Worm (Caenorhabditis elegans) whole organism, L3 larva: Measurements from ENCODE around the gene srsx-26.

ENCODE experiments used
- R02D3.7 ChIP-seq: fragments of 150-350 bp; optimal IDR thresholded peaks from 2 replicates; lab custom pipeline; 2014; ENCODE audit warnings: missing biosample characterization, missing genetic modification characterization
- aly-2 ChIP-seq: fragments of 150-350 bp; optimal IDR thresholded peaks from 2 replicates; lab custom pipeline; 2014; ENCODE audit warnings: missing biosample characterization, missing genetic modification characterization
- ama-1 ChIP-seq: fragments of 150-350 bp; optimal IDR thresholded peaks from 2 replicates; lab custom pipeline; 2018
- ceh-16 ChIP-seq: sonication (generic microtip); optimal IDR thresholded peaks from 2 replicates; lab custom pipeline; 2017; ENCODE audit warnings: missing biosample characterization, missing genetic modification characterization
- ceh-28 ChIP-seq: fragments of 150-350 bp; optimal IDR thresholded peaks from 2 replicates; lab custom pipeline; 2014; ENCODE audit warnings: missing biosample characterization, missing genetic modification reagents, missing genetic modification characterization
- ceh-82 ChIP-seq: fragments of 150-350 bp; optimal IDR thresholded peaks from 2 replicates; lab custom pipeline; 2014; ENCODE audit warnings: missing biosample characterization, missing genetic modification characterization
- ceh-9 ChIP-seq: sonication (generic microtip); optimal IDR thresholded peaks from 2 replicates; lab custom pipeline; 2018; ENCODE audit warnings: missing biosample characterization, missing genetic modification characterization
- daf-12 ChIP-seq: fragments of 150-350 bp; optimal IDR thresholded peaks from 2 replicates; lab custom pipeline; 2014; ENCODE audit warnings: missing biosample characterization, missing genetic modification reagents, missing genetic modification characterization
- egl-27 ChIP-seq: sonication (generic microtip); optimal IDR thresholded peaks from 4 replicates; lab custom pipeline; 2017; ENCODE audit warnings: missing biosample characterization, missing genetic modification reagents, missing genetic modification characterization
- egl-5 ChIP-seq: fragments of 150-350 bp; optimal IDR thresholded peaks from 2 replicates; lab custom pipeline; 2017; ENCODE audit warnings: missing biosample characterization, missing genetic modification reagents, missing genetic modification characterization, inconsistent platforms
- elt-1 ChIP-seq: fragments of 150-350 bp; optimal IDR thresholded peaks from 2 replicates; lab custom pipeline; 2014; ENCODE audit warnings: missing biosample characterization, missing genetic modification characterization
- fkh-2 ChIP-seq: fragments of 150-350 bp; optimal IDR thresholded peaks from 2 replicates; lab custom pipeline; 2014; ENCODE audit warnings: missing biosample characterization, missing genetic modification reagents, missing genetic modification characterization
- hmg-11 ChIP-seq: sonication (generic microtip); optimal IDR thresholded peaks from 2 replicates; lab custom pipeline; 2016; ENCODE audit warnings: missing genetic modification characterization, missing compliant biosample characterization
- jun-1 ChIP-seq: fragments of 150-350 bp; optimal IDR thresholded peaks from 2 replicates; lab custom pipeline; 2014; ENCODE audit warnings: missing biosample characterization, missing genetic modification reagents, missing genetic modification characterization
- lin-15B ChIP-seq: fragments of 150-350 bp; optimal IDR thresholded peaks from 2 replicates; lab custom pipeline; 2014; ENCODE audit warnings: missing biosample characterization, missing genetic modification characterization
- lin-39 ChIP-seq: fragments of 150-350 bp; optimal IDR thresholded peaks from 2 replicates; lab custom pipeline; 2018; ENCODE audit warnings: missing biosample characterization, missing genetic modification reagents, missing genetic modification characterization
- lsy-12 ChIP-seq: sonication (generic microtip); optimal IDR thresholded peaks from 2 replicates; lab custom pipeline; 2016; ENCODE audit warnings: mild to moderate bottlenecking, missing genetic modification characterization, missing compliant biosample characterization
- mdl-1 ChIP-seq: fragments of 150-350 bp; optimal IDR thresholded peaks from 2 replicates; lab custom pipeline; 2014; ENCODE audit warnings: missing biosample characterization, missing genetic modification characterization
- mml-1 ChIP-seq: fragments of 150-350 bp; sonication (generic microtip); optimal IDR thresholded peaks from 3 replicates; lab custom pipeline; 2014; ENCODE audit warnings: missing biosample characterization, missing genetic modification characterization
- nfya-1 ChIP-seq: sonication (generic microtip); optimal IDR thresholded peaks from 2 replicates; lab custom pipeline; 2017; ENCODE audit warnings: missing genetic modification characterization, mild to moderate bottlenecking, missing compliant biosample characterization, antibody characterized with exemption, moderate library complexity; ENCODE audit not compliant: insufficient read depth
- nhr-23 ChIP-seq: fragments of 150-350 bp; optimal IDR thresholded peaks from 2 replicates; lab custom pipeline; 2014; ENCODE audit warnings: missing biosample characterization, missing genetic modification reagents, missing genetic modification characterization
- nhr-25 ChIP-seq: sonication (generic microtip); optimal IDR thresholded peaks from 2 replicates; lab custom pipeline; 2017; ENCODE audit warnings: missing biosample characterization, missing genetic modification characterization
- nhr-28 ChIP-seq: fragments of 150-350 bp; optimal IDR thresholded peaks from 2 replicates; lab custom pipeline; 2014; ENCODE audit warnings: missing biosample characterization, missing genetic modification characterization
- nhr-43 ChIP-seq: sonication (generic microtip); optimal IDR thresholded peaks from 2 replicates; lab custom pipeline; 2016; ENCODE audit warnings: mild to moderate bottlenecking, missing genetic modification characterization, missing compliant biosample characterization; ENCODE audit not compliant: poor library complexity, severe bottlenecking
- pha-4 ChIP-seq: fragments of 150-350 bp; optimal IDR thresholded peaks from 2 replicates; lab custom pipeline; 2014; ENCODE audit warnings: missing biosample characterization, missing genetic modification reagents, missing genetic modification characterization
- pqm-1 ChIP-seq: fragments of 150-350 bp; optimal IDR thresholded peaks from 2 replicates; lab custom pipeline; 2017; ENCODE audit warnings: missing biosample characterization, missing genetic modification characterization, inconsistent platforms
- snpc-4 ChIP-seq: fragments of 150-350 bp; optimal IDR thresholded peaks from 2 replicates; lab custom pipeline; 2014; ENCODE audit warnings: missing biosample characterization, missing genetic modification characterization
- tbx-2 ChIP-seq: sonication (generic microtip); optimal IDR thresholded peaks from 2 replicates; lab custom pipeline; 2016; ENCODE audit warnings: mild to moderate bottlenecking, missing genetic modification characterization, missing compliant biosample characterization
- zag-1 ChIP-seq: fragments of 150-350 bp; optimal IDR thresholded peaks from 2 replicates; lab custom pipeline; 2014; ENCODE audit warnings: missing biosample characterization, missing genetic modification characterization
- ztf-11 ChIP-seq: fragments of 150-350 bp; optimal IDR thresholded peaks from 2 replicates; lab custom pipeline; 2014; ENCODE audit warnings: missing biosample characterization, missing genetic modification characterization
- ztf-4 ChIP-seq: fragments of 150-350 bp; optimal IDR thresholded peaks from 2 replicates; lab custom pipeline; 2014; ENCODE audit warnings: missing biosample characterization, missing genetic modification characterization

srsx-26 gene

DNA sequence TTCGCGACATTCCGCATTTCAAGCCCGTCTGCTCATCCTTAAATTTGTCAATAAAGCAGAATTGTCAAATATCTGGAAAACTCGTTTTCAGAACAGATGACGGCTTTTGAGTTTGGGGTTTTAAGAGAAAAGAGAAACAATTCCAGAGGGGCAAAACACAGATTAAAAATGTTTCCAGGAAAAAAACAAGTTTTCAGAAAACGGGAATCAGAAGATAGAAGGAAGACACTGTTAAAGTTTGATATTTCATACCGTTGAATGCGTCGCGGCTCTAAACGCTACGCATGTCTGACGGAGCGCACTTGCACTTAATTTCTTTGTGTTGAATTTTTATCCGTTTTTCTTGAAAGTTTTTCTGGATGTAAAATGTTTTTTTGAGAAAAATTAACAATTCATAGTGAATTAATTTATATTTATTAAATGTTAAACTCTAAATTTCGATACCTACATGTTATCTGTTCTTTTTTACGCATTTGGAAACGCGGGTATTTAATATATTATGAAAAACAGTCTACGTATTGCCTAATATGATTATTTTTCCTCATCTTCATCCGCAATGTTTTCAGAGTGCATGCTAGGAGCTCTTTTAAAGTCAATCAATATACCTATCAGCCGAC is 14.3 kb upstream of the srsx-26 start, which contains the start of the genes C08B6.18, wdr-20 and C08B6.8:
Gene C08B6.18 (minus strand): TSS at position 51 of the 617 bp plus-strand sequence.
Gene wdr-20 (minus strand): TSS at position 82 of the 617 bp plus-strand sequence.
Gene C08B6.8 (plus strand): TSS at position 567 of the 617 bp plus-strand sequence.
- TF ChIP-seq egl-27 (no peak), nfya-1 (tag; lab: Kevin White, UChicago) (peak; percentile 52), ceh-9 (tag; lab: Kevin White, UChicago) (no peak), mml-1 (no peak), nhr-25 (tag; lab: Kevin White, UChicago) (peak; percentile 17), fkh-2 (no peak), nhr-43 (no peak), lin-15B (peak; percentile 84), ztf-4 (tag; lab: Kevin White, UChicago) (no peak), daf-12 (no peak), lsy-12 (tag; lab: Kevin White, UChicago) (no peak), pha-4 (tag; lab: Kevin White, UChicago) (peak; percentile 50), snpc-4 (tag; lab: Kevin White, UChicago) (peak; percentile 75), ceh-28 (tag; lab: Kevin White, UChicago) (no peak)

DNA sequence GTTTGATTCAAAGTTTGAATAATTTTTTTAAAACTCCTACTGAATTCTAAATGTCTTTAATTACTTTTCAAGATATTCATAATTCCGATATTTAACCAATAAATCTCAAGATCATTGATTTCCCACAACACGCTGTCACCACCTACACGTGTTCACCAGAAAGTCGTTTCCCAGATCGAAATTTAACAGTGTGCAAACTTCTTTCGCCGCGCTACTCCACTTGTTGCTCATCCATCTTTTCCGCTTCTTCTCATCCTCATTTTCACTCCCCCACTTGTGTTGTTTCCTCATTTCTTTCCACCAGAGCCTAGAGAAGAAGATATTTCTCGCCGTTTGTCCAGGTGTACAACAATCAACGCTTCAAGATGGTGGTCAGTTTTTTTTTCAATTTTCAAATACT is 2.8 kb upstream of the srsx-26 start, which contains the start of gene C51E3.9:
Gene C51E3.9 (plus strand): TSS at position 301 of the 400 bp plus-strand sequence.
- TF ChIP-seq jun-1 (no peak), ztf-4 (tag; lab: Kevin White, UChicago) (no peak), fkh-2 (no peak), mdl-1 (no peak), ztf-11 (tag; lab: Kevin White, UChicago) (no peak), lin-39 (tag; lab: Kevin White, UChicago) (peak; percentile 42), ceh-9 (tag; lab: Kevin White, UChicago) (no peak)

- TF ChIP-seq egl-5 (tag; lab: Kevin White, UChicago): peak; percentile 81
- TF ChIP-seq nfya-1 (tag; lab: Kevin White, UChicago): peak; percentile 29
- no peak for TF ChIP-seq mml-1
Observed at ce11 chrV:10146787-10147186, 1.7 kb upstream of the srsx-26 start.

- TF ChIP-seq ceh-82 (tag; lab: Kevin White, UChicago) (no peak), egl-5 (tag; lab: Kevin White, UChicago) (no peak), pha-4 (tag; lab: Kevin White, UChicago) (no peak), hmg-11 (tag; lab: Kevin White, UChicago) (no peak), elt-1 (tag; lab: Kevin White, UChicago) (no peak), pqm-1 (tag; lab: Kevin White, UChicago) (no peak), jun-1 (no peak)
Observed at ce11 chrV:10149728-10150127, 1.3 kb downstream of the srsx-26 start, which contains the start of gene srsx-27. Gene srsx-27, plus strand, starts transcription at chrV:10150028.

ce11 chrV:10152278-10152677 is 3.8 kb downstream of the srsx-26 start, which contains the start of gene srsx-28:
Gene srsx-28, plus strand, starts transcription at chrV:10152578.
- TF ChIP-seq ztf-4 (tag; lab: Kevin White, UChicago) (no peak), zag-1 (tag; lab: Kevin White, UChicago) (no peak), nhr-25 (tag; lab: Kevin White, UChicago) (no peak), daf-12 (no peak), R02D3.7 (no peak), ceh-28 (tag; lab: Kevin White, UChicago) (no peak), pqm-1 (tag; lab: Kevin White, UChicago) (no peak), aly-2 (tag; lab: Kevin White, UChicago) (no peak), egl-27 (no peak), tbx-2 (no peak), ceh-16 (tag; lab: Kevin White, UChicago) (no peak), nhr-28 (tag; lab: Kevin White, UChicago) (no peak), mdl-1 (no peak), egl-5 (tag; lab: Kevin White, UChicago) (no peak), nhr-23 (tag; lab: Kevin White, UChicago) (no peak), ama-1 (lab: Kevin White, UChicago) (no peak), elt-1 (tag; lab: Kevin White, UChicago) (no peak), mml-1 (no peak)
